Fruit fly (Drosophila melanogaster) whole organism, embryonic: ENCODE measurements around the gene CG6294.

ENCODE experiments used
- Aef1 ChIP-seq: fragments of 200-800 bp; sonication (Bioruptor generic); IDR thresholded peaks from 3 replicates; pipeline ENCODE4 v1.3.6; 2022; ENCODE audit warnings: missing biosample characterization, missing genetic modification characterization
- Asciz ChIP-seq: fragments of 200-800 bp; sonication (Bioruptor generic); optimal IDR thresholded peaks from 2 replicates; lab custom pipeline; 2017; ENCODE audit warnings: missing biosample characterization, mild to moderate bottlenecking, missing genetic modification characterization, missing genetic modification reagents
- CG10959 ChIP-seq: fragments of 200-800 bp; sonication (Bioruptor generic); IDR thresholded peaks from 2 replicates; pipeline ENCODE4 v1.3.6; 2022; ENCODE audit warnings: missing biosample characterization, missing genetic modification characterization
- CG10979 ChIP-seq: fragments of 200-800 bp; sonication (Bioruptor generic); optimal IDR thresholded peaks from 2 replicates; lab custom pipeline; 2018; ENCODE audit warnings: missing biosample characterization, mild to moderate bottlenecking, missing genetic modification characterization, moderate library complexity
- CG13775 ChIP-seq: fragments of 200-800 bp; sonication (Bioruptor generic); optimal IDR thresholded peaks from 3 replicates; lab custom pipeline; 2017; ENCODE audit warnings: missing biosample characterization, mild to moderate bottlenecking, missing genetic modification characterization
- CG1529 ChIP-seq: fragments of 200-800 bp; sonication (Bioruptor generic); optimal IDR thresholded peaks from 3 replicates; lab custom pipeline; 2018; ENCODE audit warnings: missing biosample characterization, missing genetic modification characterization
- CG15601 ChIP-seq: fragments of 200-800 bp; sonication (Bioruptor generic); optimal IDR thresholded peaks from 3 replicates; lab custom pipeline; 2019; ENCODE audit warnings: missing biosample characterization, mild to moderate bottlenecking, missing genetic modification characterization, moderate library complexity
- CG16813 ChIP-seq: fragments of 200-800 bp; sonication (Bioruptor generic); IDR thresholded peaks from 3 replicates; pipeline ENCODE4 v1.3.6; 2022; ENCODE audit warnings: missing biosample characterization, missing genetic modification characterization; ENCODE audit not compliant: partially characterized antibody
- CG16815 ChIP-seq: fragments of 200-800 bp; sonication (Bioruptor generic); optimal IDR thresholded peaks from 3 replicates; lab custom pipeline; 2017; ENCODE audit warnings: missing biosample characterization, mild to moderate bottlenecking, missing genetic modification characterization
- CG17328 ChIP-seq: fragments of 200-800 bp; sonication (Bioruptor generic); IDR thresholded peaks from 2 replicates; pipeline ENCODE4 v1.3.6; 2022; ENCODE audit warnings: missing biosample characterization, missing genetic modification characterization
- CG18011 ChIP-seq: fragments of 200-800 bp; sonication (Bioruptor generic); optimal IDR thresholded peaks from 2 replicates; lab custom pipeline; 2017; ENCODE audit warnings: missing biosample characterization, missing genetic modification characterization, mild to moderate bottlenecking, moderate library complexity, missing genotype
- CG18262 ChIP-seq: fragments of 200-800 bp; optimal IDR thresholded peaks from 3 replicates; lab custom pipeline; 2019; ENCODE audit warnings: missing biosample characterization, mild to moderate bottlenecking, missing genetic modification characterization, moderate library complexity
- CG2129 ChIP-seq: fragments of 200-800 bp; sonication (Bioruptor generic); IDR thresholded peaks from 2 replicates; pipeline ENCODE4 v1.3.6; 2022; ENCODE audit warnings: missing biosample characterization, missing genetic modification characterization; ENCODE audit not compliant: partially characterized antibody
- CG2889 ChIP-seq: fragments of 200-800 bp; sonication (Bioruptor generic); IDR thresholded peaks from 3 replicates; pipeline ENCODE4 v1.3.6; 2022; ENCODE audit warnings: missing biosample characterization, missing genetic modification characterization
- CG3163 ChIP-seq: fragments of 200-800 bp; sonication (Bioruptor generic); optimal IDR thresholded peaks from 3 replicates; lab custom pipeline; 2016; ENCODE audit warnings: missing biosample characterization, missing genetic modification characterization
- CG32772 ChIP-seq: fragments of 200-800 bp; sonication (Bioruptor generic); IDR thresholded peaks from 2 replicates; pipeline ENCODE4 v1.3.6; 2022; ENCODE audit warnings: missing biosample characterization, missing genetic modification characterization
- CG33213 ChIP-seq: fragments of 200-800 bp; sonication (Bioruptor generic); optimal IDR thresholded peaks from 3 replicates; lab custom pipeline; 2016; ENCODE audit warnings: missing biosample characterization, missing genetic modification characterization
- CG5245 ChIP-seq: fragments of 200-800 bp; sonication (Bioruptor generic); optimal IDR thresholded peaks from 3 replicates; lab custom pipeline; 2016; ENCODE audit warnings: missing biosample characterization, missing genetic modification characterization
- CG5953 ChIP-seq: fragments of 200-800 bp; sonication (Bioruptor generic); IDR thresholded peaks from 2 replicates; pipeline ENCODE4 v1.3.6; 2022; ENCODE audit warnings: missing biosample characterization, missing genetic modification characterization
- CG8478 ChIP-seq: fragments of >200 bp; optimal IDR thresholded peaks from 2 replicates; lab custom pipeline; 2018
- CG8765 ChIP-seq: fragments of 200-800 bp; sonication (Bioruptor generic); IDR thresholded peaks from 2 replicates; pipeline ENCODE4 v1.3.6; 2022; ENCODE audit warnings: missing biosample characterization, missing genetic modification characterization
- CG8924 ChIP-seq: fragments of 200-800 bp; optimal IDR thresholded peaks from 3 replicates; lab custom pipeline; 2019; ENCODE audit warnings: missing biosample characterization, mild to moderate bottlenecking, missing genetic modification characterization, moderate library complexity
- Camta ChIP-seq: fragments of 200-800 bp; sonication (Bioruptor generic); optimal IDR thresholded peaks from 2 replicates; lab custom pipeline; 2016; ENCODE audit warnings: missing biosample characterization, missing genetic modification characterization
- CoRest ChIP-seq: fragments of 200-800 bp; sonication (Bioruptor generic); optimal IDR thresholded peaks from 3 replicates; lab custom pipeline; 2018; ENCODE audit warnings: missing biosample characterization, mild to moderate bottlenecking, missing genetic modification characterization, moderate library complexity
- ERR ChIP-seq: fragments of 200-800 bp; sonication (Bioruptor generic); optimal IDR thresholded peaks from 2 replicates; lab custom pipeline; 2016; ENCODE audit warnings: missing biosample characterization, missing genetic modification characterization
- Eip74EF ChIP-seq, 2 experiments: fragments of 200-800 bp in 1 of 2; fragments of >200 bp in 1 of 2; sonication (Bioruptor generic) in 1 of 2; optimal IDR thresholded peaks; 2 replicates each; lab custom pipeline; 2017 to 2019; ENCODE audit warnings: missing biosample characterization in 2 of 2, missing genetic modification characterization in 2 of 2, mild to moderate bottlenecking in 1 of 2, moderate library complexity in 1 of 2
- H15 ChIP-seq: fragments of 200-800 bp; sonication (Bioruptor generic); IDR thresholded peaks from 3 replicates; pipeline ENCODE4 v1.3.6; 2022; ENCODE audit warnings: missing biosample characterization, missing genetic modification characterization
- Hmr ChIP-seq: fragments of 200-800 bp; sonication (Bioruptor generic); optimal IDR thresholded peaks from 3 replicates; lab custom pipeline; 2017; ENCODE audit warnings: mild to moderate bottlenecking, missing biosample characterization, missing genetic modification reagents, missing genetic modification characterization
- Hr78 ChIP-seq, 2 experiments: fragments of 200-800 bp in 1 of 2; fragments of >200 bp in 1 of 2; sonication (Bioruptor generic) in 1 of 2; optimal IDR thresholded peaks; 2 replicates each; lab custom pipeline; 2017 to 2019; ENCODE audit warnings: missing biosample characterization in 2 of 2, missing genetic modification characterization in 2 of 2, mild to moderate bottlenecking in 1 of 2, moderate library complexity in 1 of 2
- Nf-YB ChIP-seq: fragments of 200-800 bp; sonication (Bioruptor generic); optimal IDR thresholded peaks from 3 replicates; lab custom pipeline; 2019; ENCODE audit warnings: missing biosample characterization, mild to moderate bottlenecking, missing genetic modification characterization, moderate library complexity
- Spps ChIP-seq: fragments of 200-800 bp; sonication (Bioruptor generic); optimal IDR thresholded peaks from 2 replicates; lab custom pipeline; 2018; ENCODE audit warnings: missing biosample characterization, mild to moderate bottlenecking, missing genetic modification characterization
- Sry-δ ChIP-seq: fragments of 200-800 bp; sonication (Bioruptor generic); optimal IDR thresholded peaks from 2 replicates; lab custom pipeline; 2016; ENCODE audit warnings: missing biosample characterization, missing genetic modification characterization
- ash1 ChIP-seq: fragments of 200-800 bp; sonication (Bioruptor generic); optimal IDR thresholded peaks from 2 replicates; lab custom pipeline; 2018; ENCODE audit warnings: missing biosample characterization, mild to moderate bottlenecking, missing genetic modification characterization
- dati ChIP-seq: fragments of 200-800 bp; sonication (Bioruptor generic); IDR thresholded peaks from 2 replicates; pipeline ENCODE4 v1.3.6; 2022; ENCODE audit warnings: missing biosample characterization, missing genetic modification characterization
- gro ChIP-seq: fragments of 200-800 bp; sonication (Bioruptor generic); optimal IDR thresholded peaks from 2 replicates; lab custom pipeline; 2016; ENCODE audit warnings: missing biosample characterization, missing genetic modification characterization
- gt ChIP-seq: fragments of 200-800 bp; sonication (Bioruptor generic); IDR thresholded peaks from 2 replicates; pipeline ENCODE4 v1.3.6; 2022; ENCODE audit warnings: missing biosample characterization, missing genetic modification characterization
- ham ChIP-seq: fragments of 200-800 bp; sonication (Bioruptor generic); IDR thresholded peaks from 2 replicates; pipeline ENCODE4 v1.3.6; 2022; ENCODE audit warnings: missing biosample characterization, missing genetic modification characterization
- ind ChIP-seq: fragments of 200-800 bp; sonication (Bioruptor generic); optimal IDR thresholded peaks from 3 replicates; lab custom pipeline; 2016; ENCODE audit warnings: missing biosample characterization, missing genetic modification characterization
- lola ChIP-seq, 3 experiments: fragments of >200 bp in 2 of 3; fragments of 200-800 bp in 1 of 3; sonication (Bioruptor generic) in 1 of 3; optimal IDR thresholded peaks; 2 replicates each; lab custom pipeline; 2017 to 2019; ENCODE audit warnings: missing biosample characterization in 3 of 3, missing genetic modification characterization in 3 of 3, mild to moderate bottlenecking in 1 of 3, moderate library complexity in 1 of 3
- nau ChIP-seq: fragments of 200-800 bp; sonication (Bioruptor generic); optimal IDR thresholded peaks from 3 replicates; lab custom pipeline; 2017; ENCODE audit warnings: missing biosample characterization, mild to moderate bottlenecking, missing genetic modification characterization, missing genetic modification reagents
- pan ChIP-seq, 4 experiments: fragments of >200 bp in 3 of 4; fragments of 200-800 bp in 1 of 4; sonication (Bioruptor generic) in 1 of 4; optimal IDR thresholded peaks in 3 of 4; IDR thresholded peaks in 1 of 4; 2 replicates each; pipeline versions ENCODE4 v1.3.6 to Lab custom; 2017 to 2022; ENCODE audit warnings: missing biosample characterization in 2 of 4, missing genetic modification characterization in 2 of 4, mixed read lengths in 1 of 4
- ro ChIP-seq: fragments of 200-800 bp; sonication (Bioruptor generic); IDR thresholded peaks from 2 replicates; pipeline ENCODE4 v1.3.6; 2022; ENCODE audit warnings: missing biosample characterization, missing genetic modification characterization
- salm ChIP-seq: fragments of 200-800 bp; sonication (Bioruptor generic); optimal IDR thresholded peaks from 2 replicates; lab custom pipeline; 2018; ENCODE audit warnings: missing biosample characterization, mild to moderate bottlenecking, missing genetic modification characterization
- sisA ChIP-seq: fragments of 200-800 bp; sonication (Bioruptor generic); IDR thresholded peaks from 2 replicates; pipeline ENCODE4 v1.3.6; 2022; ENCODE audit warnings: missing biosample characterization, missing genetic modification characterization
- stwl ChIP-seq: fragments of 200-800 bp; sonication (Bioruptor generic); optimal IDR thresholded peaks from 3 replicates; lab custom pipeline; 2018; ENCODE audit warnings: missing biosample characterization, mild to moderate bottlenecking, missing genetic modification characterization, moderate library complexity
- toy ChIP-seq: fragments of 200-800 bp; sonication (Bioruptor generic); IDR thresholded peaks from 2 replicates; pipeline ENCODE4 v1.3.6; 2022; ENCODE audit warnings: missing biosample characterization, missing genetic modification characterization
- ttk ChIP-seq: fragments of 200-800 bp; sonication (Bioruptor generic); IDR thresholded peaks from 2 replicates; pipeline ENCODE4 v2.1.2; 2022; ENCODE audit warnings: missing biosample characterization, missing genetic modification characterization
- yki ChIP-seq: fragments of >200 bp; optimal IDR thresholded peaks from 3 replicates; lab custom pipeline; 2018
- zfh1 ChIP-seq: fragments of 200-800 bp; sonication (Bioruptor generic); IDR thresholded peaks from 3 replicates; pipeline ENCODE4 v1.3.6; 2022; ENCODE audit warnings: missing biosample characterization, missing genetic modification characterization

CG6294 gene

DNA sequence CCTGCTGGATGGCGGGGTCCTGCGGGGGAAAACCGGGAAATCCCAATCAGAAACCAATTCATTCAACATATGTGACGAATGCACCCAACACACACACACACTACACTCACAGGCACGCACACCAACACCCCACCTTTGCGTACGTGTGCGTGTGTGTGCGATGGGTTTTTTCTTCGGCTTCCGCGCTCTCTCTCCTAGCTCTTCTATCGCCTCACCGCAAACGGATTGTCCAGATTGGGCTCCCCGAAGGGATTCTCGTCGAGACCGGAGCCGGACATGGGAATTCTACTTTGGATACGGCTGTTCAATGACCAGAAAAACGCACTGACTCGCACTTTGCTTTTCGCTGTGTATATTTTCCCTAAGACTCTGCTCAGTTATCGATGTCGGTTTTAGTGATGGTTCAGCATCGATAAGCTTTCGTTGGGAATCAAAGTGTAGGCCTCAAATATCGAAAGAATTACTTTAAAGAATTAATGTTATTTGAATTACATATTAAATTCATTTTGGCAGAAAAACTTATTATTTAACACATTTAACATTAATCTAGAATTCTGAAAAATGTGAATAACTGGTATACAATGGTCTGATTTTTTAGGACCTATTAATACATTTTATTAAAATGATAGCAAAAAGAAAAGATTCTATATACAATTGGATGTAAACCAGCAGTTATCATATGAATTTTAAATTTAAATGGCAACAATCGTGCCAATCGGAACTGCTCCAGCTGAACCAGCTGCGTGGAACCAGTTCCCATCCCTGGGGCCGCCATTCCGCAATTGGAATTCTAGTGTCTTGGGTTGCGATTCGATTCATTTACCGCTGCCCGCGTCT, 12.8 kb upstream of the CG6294 start, which contains the start of the genes Scamp and Ahcy (continued):
- TF ChIP-seq CG18011 (peak; percentile 39), ind (GFP tag; lab: Kevin White, UChicago) (no peak), CG16813 (GFP tag; lab: Robert Waterston, UW) (peak; percentile 48; the same call in 2 of the 3 replicates), gro (GFP tag; lab: Kevin White, UChicago) (no peak), yki (lab: Kevin White, UChicago) (no peak), CG8765 (GFP tag; lab: Robert Waterston, UW) (no peak), stwl (tag; lab: Kevin White, UChicago) (peak; percentile 32), sisA (GFP tag; lab: Robert Waterston, UW) (no peak), H15 (GFP tag; lab: Robert Waterston, UW) (no peak), Hmr (peak; percentile 24), CG5245 (GFP tag; lab: Kevin White, UChicago) (no peak), CG10959 (no peak), CG32772 (GFP tag; lab: Robert Waterston, UW) (no peak), CG8924 (tag; lab: Kevin White, UChicago) (no peak), Nf-YB (GFP tag; lab: Kevin White, UChicago) (no peak), toy (GFP tag; lab: Robert Waterston, UW) (no peak), ERR (GFP tag; lab: Kevin White, UChicago) (no peak), zfh1 (no peak), Eip74EF (GFP tag; optimal IDR thresholded peaks at IDR 0.05; lab: Kevin White, UChicago) (no peak), ash1 (GFP tag; lab: Kevin White, UChicago) (no peak), CG18262 (tag; lab: Kevin White, UChicago) (peak; percentile 19), CG13775 (GFP tag; lab: Kevin White, UChicago) (peak; percentile 22), Sry-δ (GFP tag; lab: Kevin White, UChicago) (peak; percentile 80), CG2889 (no peak), Spps (tag; lab: Kevin White, UChicago) (no peak), CG2129 (GFP tag; lab: Robert Waterston, UW) (0 out of 2 replicates have a peak, but pooled peaks have one; percentile 17), Aef1 (GFP tag; lab: Robert Waterston, UW) (no peak), CoRest (tag; lab: Kevin White, UChicago) (peak; percentile 35), Camta (GFP tag; lab: Kevin White, UChicago) (no peak), ttk (no peak), CG33213 (GFP tag; lab: Kevin White, UChicago) (no peak), ro (GFP tag; lab: Robert Waterston, UW) (no peak), gt (GFP tag; lab: Robert Waterston, UW) (no peak), CG1529 (GFP tag; lab: Kevin White, UChicago) (no peak), CG3163 (GFP tag; lab: Kevin White, UChicago) (no peak), Asciz (GFP tag; lab: Kevin White, UChicago) (no peak), pan (optimal IDR thresholded peaks at IDR 0.05; lab: Kevin White, UChicago) (no peak), pan (GFP tag; optimal IDR thresholded peaks at IDR 0.05 in 1 of 2, IDR thresholded peaks at IDR 0.05 in 1 of 2) (no peak), CG10979 (no peak), salm (tag; lab: Kevin White, UChicago) (no peak), CG8478 (lab: Kevin White, UChicago) (peak; percentile 81), ham (GFP tag; lab: Robert Waterston, UW) (no peak), dati (no peak), CG16815 (GFP tag; lab: Kevin White, UChicago) (no peak), CG15601 (tag; lab: Kevin White, UChicago) (no peak), CG17328 (GFP tag; lab: Robert Waterston, UW) (no peak), nau (GFP tag; lab: Kevin White, UChicago) (no peak), Hr78 (GFP tag; optimal IDR thresholded peaks at IDR 0.05; lab: Kevin White, UChicago) (no peak), CG5953 (no peak), lola (GFP tag; optimal IDR thresholded peaks at IDR 0.05; lab: Kevin White, UChicago) (peak in 1 of 3 experiments; percentile 10)
